Fruit fly (Drosophila melanogaster): ENCODE measurements around the gene snsl.
A peak's percentile ranks its signal among the peaks of the same experiment; 100 is the strongest.

snsl gene

dm6 chr2L:4856118-4856517 lies 50.4 kb downstream of the snsl start:
- TF ChIP-seq Vsx1 (GFP tag; optimal IDR thresholded peaks at IDR 0.05): no peak
- TF ChIP-seq CG14667 (GFP tag; IDR thresholded peaks at IDR 0.05): peak; percentile 56
- peak; percentile 44; the same call in 1 of the 3 replicates for TF ChIP-seq ase (GFP tag; IDR thresholded peaks at IDR 0.05)
- TF ChIP-seq unc-4 (GFP tag; IDR thresholded peaks at IDR 0.05; ENCODE audit: partially characterized antibody): no peak
- peak; percentile 66 for TF ChIP-seq dmrt11E (tag; optimal IDR thresholded peaks at IDR 0.05)
- no peak for TF ChIP-seq CG42726 (GFP tag; IDR thresholded peaks at IDR 0.05; ENCODE audit: partially characterized antibody)
- TF ChIP-seq CG3995 (GFP tag; optimal IDR thresholded peaks at IDR 0.05): no peak
- peak; percentile 51 for TF ChIP-seq nmo (GFP tag; optimal IDR thresholded peaks at IDR 0.05)
- no peak for TF ChIP-seq CG14965 (GFP tag; optimal IDR thresholded peaks at IDR 0.05; ENCODE audit: borderline replicate concordance)
- no peak for TF ChIP-seq Gsc (GFP tag; IDR thresholded peaks at IDR 0.05)
- TF ChIP-seq CG9215 (GFP tag; IDR thresholded peaks at IDR 0.05): peak; percentile 49
- TF ChIP-seq pan (optimal IDR thresholded peaks at IDR 0.05): no peak
- TF ChIP-seq pan (GFP tag; optimal IDR thresholded peaks at IDR 0.05 in 1 of 2, IDR thresholded peaks at IDR 0.05 in 1 of 2): peak in 1 of 2 experiments; percentile 77
- peak; percentile 72 for TF ChIP-seq CG10267 (tag; optimal IDR thresholded peaks at IDR 0.05)
- TF ChIP-seq CG8290 (GFP tag; optimal IDR thresholded peaks at IDR 0.05): no peak
- TF ChIP-seq CG8290 (tag; optimal IDR thresholded peaks at IDR 0.05): peak in 1 of 2 experiments; percentile 54
- peak; percentile 50 for TF ChIP-seq CG6254 (GFP tag; optimal IDR thresholded peaks at IDR 0.05)
- TF ChIP-seq ato (GFP tag; IDR thresholded peaks at IDR 0.05; ENCODE audit: partially characterized antibody): no peak
- no peak for TF ChIP-seq dm (GFP tag; optimal IDR thresholded peaks at IDR 0.05)
- no peak for TF ChIP-seq CG10431 (GFP tag; optimal IDR thresholded peaks at IDR 0.05)
- TF ChIP-seq knrl (GFP tag; IDR thresholded peaks at IDR 0.05; ENCODE audit: partially characterized antibody): no peak
- peak; percentile 1 for TF ChIP-seq MESR4 (GFP tag; optimal IDR thresholded peaks at IDR 0.05)
- no peak for TF ChIP-seq corto (GFP tag; optimal IDR thresholded peaks at IDR 0.05)
- TF ChIP-seq CG6654 (GFP tag; optimal IDR thresholded peaks at IDR 0.05): no peak
- no peak for TF ChIP-seq ab (GFP tag; optimal IDR thresholded peaks at IDR 0.05)
- no peak for TF ChIP-seq jumu (GFP tag; optimal IDR thresholded peaks at IDR 0.05)
- TF ChIP-seq CG1792 (GFP tag; optimal IDR thresholded peaks at IDR 0.05): no peak
- peak; percentile 64 for TF ChIP-seq Hmr (GFP tag; optimal IDR thresholded peaks at IDR 0.05)
- no peak for TF ChIP-seq CG17186 (GFP tag; optimal IDR thresholded peaks at IDR 0.05)
- TF ChIP-seq z (GFP tag; IDR thresholded peaks at IDR 0.05): no peak
- TF ChIP-seq Ssrp (tag; optimal IDR thresholded peaks at IDR 0.05): peak; percentile 37
- no peak for TF ChIP-seq rib (GFP tag; IDR thresholded peaks at IDR 0.05)
- TF ChIP-seq emc (GFP tag; optimal IDR thresholded peaks at IDR 0.05): no peak
- no peak for TF ChIP-seq Scr (GFP tag; IDR thresholded peaks at IDR 0.05; ENCODE audit: partially characterized antibody)
- TF ChIP-seq CG16779 (GFP tag; IDR thresholded peaks at IDR 0.05): no peak
- TF ChIP-seq Dp (GFP tag; optimal IDR thresholded peaks at IDR 0.05): no peak
- TF ChIP-seq Mrtf (GFP tag; IDR thresholded peaks at IDR 0.05): no peak
- no peak for TF ChIP-seq CG12236 (GFP tag; optimal IDR thresholded peaks at IDR 0.05)
- no peak for TF ChIP-seq cas (GFP tag; IDR thresholded peaks at IDR 0.05)
- no peak for TF ChIP-seq fru (optimal IDR thresholded peaks at IDR 0.05)
- TF ChIP-seq CG14014 (GFP tag; IDR thresholded peaks at IDR 0.05): peak; percentile 63; the same call in 1 of the 2 replicates
- TF ChIP-seq CG3847 (GFP tag; IDR thresholded peaks at IDR 0.05): no peak
- no peak for TF ChIP-seq CTCF (GFP tag; optimal IDR thresholded peaks at IDR 0.05)
- no peak for TF ChIP-seq stwl (tag; optimal IDR thresholded peaks at IDR 0.05)
- peak; percentile 58 for TF ChIP-seq CG12219 (GFP tag; optimal IDR thresholded peaks at IDR 0.05)
- peak; percentile 18 for TF ChIP-seq Hsf (GFP tag; optimal IDR thresholded peaks at IDR 0.05)
- no peak for TF ChIP-seq sug (tag; optimal IDR thresholded peaks at IDR 0.05)
- TF ChIP-seq CG31365 (tag; optimal IDR thresholded peaks at IDR 0.05): no peak
- TF ChIP-seq H15 (GFP tag; IDR thresholded peaks at IDR 0.05): no peak
- TF ChIP-seq CG12391 (tag; optimal IDR thresholded peaks at IDR 0.05): peak; percentile 83
- TF ChIP-seq CG4404 (GFP tag; IDR thresholded peaks at IDR 0.05): peak; percentile 40; the same call in 1 of the 2 replicates
- no peak for TF ChIP-seq CG13287 (GFP tag; IDR thresholded peaks at IDR 0.05; ENCODE audit: partially characterized antibody)

All from whole organism, embryonic.